Worm (Caenorhabditis elegans) whole organism, L4 larva: ENCODE data around the gene K02F3.12.

ENCODE experiments used
- ceh-20 ChIP-seq: fragments of 200-800 bp; sonication (Bioruptor generic); IDR thresholded peaks from 2 replicates; pipeline ENCODE4 v1.3.6; 2022; ENCODE audit warnings: missing genetic modification reagents, missing genetic modification characterization, missing compliant biosample characterization
- mep-1 ChIP-seq: fragments of 150-350 bp; sonication (generic microtip); optimal IDR thresholded peaks from 3 replicates; lab custom pipeline; 2014; ENCODE audit warnings: missing biosample characterization, missing genetic modification characterization
- nhr-77 ChIP-seq: fragments of 150-350 bp; optimal IDR thresholded peaks from 2 replicates; lab custom pipeline; 2014; ENCODE audit warnings: missing biosample characterization, missing genetic modification characterization
- pha-4 ChIP-seq, 2 experiments: fragments of 150-350 bp in 1 of 2; fragments of 200-800 bp in 1 of 2; sonication (Bioruptor generic) in 1 of 2; IDR thresholded peaks in 1 of 2; optimal IDR thresholded peaks in 1 of 2; 2 replicates each; pipeline versions ENCODE4 v1.3.6 to Lab custom; 2014 to 2022; ENCODE audit warnings: missing genetic modification characterization in 2 of 2, missing genetic modification reagents in 2 of 2, missing biosample characterization in 1 of 2, missing compliant biosample characterization in 1 of 2

DNA sequence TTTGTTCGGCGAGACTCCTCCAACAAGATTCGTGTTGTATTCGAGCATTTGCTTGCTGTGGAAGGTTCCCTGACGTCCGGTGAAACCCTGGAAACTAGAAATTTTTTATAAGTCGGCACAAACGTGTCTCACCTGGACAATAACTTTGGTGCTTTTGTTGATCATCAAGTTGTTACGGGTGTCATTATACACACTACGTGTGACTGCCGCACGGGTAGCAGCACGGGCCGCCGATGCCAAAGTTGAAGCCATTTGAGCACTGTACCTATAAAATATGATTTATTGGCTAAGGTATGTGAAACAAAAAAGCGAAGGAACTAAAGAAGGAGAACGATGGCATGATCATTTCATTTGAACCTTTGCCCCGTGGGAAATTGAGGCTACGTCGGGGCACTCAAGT lies 44.8 kb downstream of the K02F3.12 start, which contains the start of gene sucl-2:
- TF ChIP-seq pha-4 (GFP tag; IDR thresholded peaks at IDR 0.05; lab: Robert Waterston, UW), result no peak
- no peak for TF ChIP-seq pha-4 (tag; optimal IDR thresholded peaks at IDR 0.05; lab: Kevin White, UChicago)
- no peak for TF ChIP-seq mep-1 (tag; lab: Kevin White, UChicago)
- TF ChIP-seq ceh-20 (GFP tag; lab: Robert Waterston, UW), result no peak
- TF ChIP-seq nhr-77 (tag; lab: Kevin White, UChicago), result no peak
